Worm (Caenorhabditis elegans) whole organism, young adult: ENCODE data around the gene F56D6.22.

Experiments
- ama-1 ChIP-seq, 3 experiments: fragments of 150-350 bp in 1 of 3; sonication (generic microtip) in 2 of 3; optimal IDR thresholded peaks; 2 replicates each; lab custom pipeline; 2014 to 2018; ENCODE audit warnings: missing biosample characterization in 2 of 3, missing genetic modification characterization in 2 of 3, missing genetic modification reagents in 2 of 3
- attf-5 ChIP-seq: fragments of 200-800 bp; sonication (Bioruptor generic); optimal IDR thresholded peaks from 2 replicates; lab custom pipeline; 2018; ENCODE audit warnings: mild to moderate bottlenecking, missing genetic modification characterization, missing compliant biosample characterization
- dpl-1 ChIP-seq: fragments of 150-350 bp; optimal IDR thresholded peaks from 2 replicates; lab custom pipeline; 2014; ENCODE audit warnings: missing biosample characterization, missing genetic modification reagents, missing genetic modification characterization
- ets-4 ChIP-seq: fragments of 200-800 bp; sonication (Bioruptor generic); optimal IDR thresholded peaks from 2 replicates; lab custom pipeline; 2018; ENCODE audit warnings: mild to moderate bottlenecking, missing genetic modification characterization, missing compliant biosample characterization
- lin-35 ChIP-seq, 3 experiments: fragments of 150-350 bp in 2 of 3; sonication (generic microtip) in 1 of 3; optimal IDR thresholded peaks; 2 replicates each; lab custom pipeline; 2014 to 2018; ENCODE audit warnings: missing biosample characterization in 3 of 3, missing genetic modification characterization in 3 of 3, missing genetic modification reagents in 3 of 3
- unc-130 ChIP-seq: sonication (generic microtip); optimal IDR thresholded peaks from 2 replicates; lab custom pipeline; 2016; ENCODE audit warnings: missing genetic modification reagents, missing genetic modification characterization, missing compliant biosample characterization

- TF ChIP-seq lin-35 (GFP tag; optimal IDR thresholded peaks at IDR 0.05; lab: Kevin White, UChicago), result no peak
- no peak for TF ChIP-seq ets-4 (GFP tag; lab: Kevin White, UChicago)
- TF ChIP-seq dpl-1 (GFP tag; lab: Kevin White, UChicago), result no peak
- no peak for TF ChIP-seq ama-1 (optimal IDR thresholded peaks at IDR 0.05; lab: Kevin White, UChicago)
- TF ChIP-seq ama-1 (GFP tag; optimal IDR thresholded peaks at IDR 0.05; lab: Kevin White, UChicago), result no peak
- no peak for TF ChIP-seq unc-130 (GFP tag; lab: Kevin White, UChicago)
- TF ChIP-seq attf-5 (GFP tag; lab: Kevin White, UChicago), result no peak
Observed at ce11 chrIV:3885369-3885768, 22.0 kb downstream of the F56D6.22 start, which contains the start of gene oac-22.
